Fruit fly (Drosophila melanogaster): ENCODE data around the gene tup.

- TF ChIP-seq ttk (optimal IDR thresholded peaks at IDR 0.05) (no peak), h (optimal IDR thresholded peaks at IDR 0.05) (no peak), Sin3A (optimal IDR thresholded peaks at IDR 0.05) (no peak), psq (optimal IDR thresholded peaks at IDR 0.05) (no peak)
Observed at dm6 chr2L:18841210-18841609, 39.9 kb downstream of the tup start, which contains the start of gene CG31752.
